Worm (Caenorhabditis elegans): ENCODE results near the gene flcn-1.

ce11 chrII:6883716-6884115 lies 44.8 kb upstream of the flcn-1 start, which contains the start of gene pmp-1:
- no peak for TF ChIP-seq ets-5 (GFP tag; IDR thresholded peaks at IDR 0.05)
- TF ChIP-seq lin-15B (tag; optimal IDR thresholded peaks at IDR 0.05) = no peak
- TF ChIP-seq unc-62 (GFP tag; optimal IDR thresholded peaks at IDR 0.05) = no peak
- TF ChIP-seq lin-13 (GFP tag; optimal IDR thresholded peaks at IDR 0.05) = no peak
- no peak for TF ChIP-seq ztf-11 (tag; optimal IDR thresholded peaks at IDR 0.05)
- no peak for TF ChIP-seq mdl-1 (tag; optimal IDR thresholded peaks at IDR 0.05)
- no peak for TF ChIP-seq lsy-2 (tag; optimal IDR thresholded peaks at IDR 0.05)
- no peak for TF ChIP-seq unc-130 (tag; optimal IDR thresholded peaks at IDR 0.05)
- TF ChIP-seq nhr-19 (GFP tag; conservative IDR thresholded peaks at IDR 0.05) = no peak
- peak; percentile 58 for TF ChIP-seq pqm-1 (tag; optimal IDR thresholded peaks at IDR 0.05)
- TF ChIP-seq fos-1 (tag; optimal IDR thresholded peaks at IDR 0.05) = no peak
- no peak for TF ChIP-seq hlh-17 (GFP tag; optimal IDR thresholded peaks at IDR 0.05; ENCODE audit: borderline replicate concordance)
- TF ChIP-seq ceh-63 (GFP tag; optimal IDR thresholded peaks at IDR 0.05) = no peak

Measured in whole organism, L1 larva.